Fruit fly (Drosophila melanogaster) whole organism, embryonic: ENCODE measurements around the gene Pc.

Experiments
- Atf3 ChIP-seq: fragments of 200-800 bp; sonication (Bioruptor generic); optimal IDR thresholded peaks from 3 replicates; lab custom pipeline; 2016; ENCODE audit warnings: missing biosample characterization, missing genetic modification characterization
- CG13287 ChIP-seq: fragments of 200-800 bp; sonication (Bioruptor generic); IDR thresholded peaks from 2 replicates; pipeline ENCODE4 v1.3.6; 2022; ENCODE audit warnings: missing biosample characterization, missing genetic modification characterization; ENCODE audit not compliant: partially characterized antibody
- CG13624 ChIP-seq: fragments of 200-800 bp; sonication (Bioruptor generic); optimal IDR thresholded peaks from 2 replicates; lab custom pipeline; 2016; ENCODE audit warnings: missing biosample characterization, missing genetic modification characterization
- CG13894 ChIP-seq: fragments of 200-800 bp; sonication (Bioruptor generic); optimal IDR thresholded peaks from 3 replicates; lab custom pipeline; 2018; ENCODE audit warnings: missing biosample characterization, mild to moderate bottlenecking, missing genetic modification characterization, moderate library complexity
- CG2120 ChIP-seq: fragments of 200-800 bp; sonication (Bioruptor generic); optimal IDR thresholded peaks from 3 replicates; lab custom pipeline; 2016; ENCODE audit warnings: missing biosample characterization, missing genetic modification characterization
- CG6683 ChIP-seq: fragments of 200-800 bp; sonication (Bioruptor generic); optimal IDR thresholded peaks from 2 replicates; lab custom pipeline; 2017; ENCODE audit warnings: missing biosample characterization, mild to moderate bottlenecking, missing genetic modification characterization, missing genetic modification reagents
- CG8478 ChIP-seq: fragments of >200 bp; optimal IDR thresholded peaks from 2 replicates; lab custom pipeline; 2018
- CG8765 ChIP-seq: fragments of 200-800 bp; sonication (Bioruptor generic); IDR thresholded peaks from 2 replicates; pipeline ENCODE4 v1.3.6; 2022; ENCODE audit warnings: missing biosample characterization, missing genetic modification characterization
- ssp ChIP-seq: fragments of 200-800 bp; sonication (Bioruptor generic); IDR thresholded peaks from 2 replicates; pipeline ENCODE4 v1.3.6; 2022; ENCODE audit warnings: missing biosample characterization, missing genetic modification characterization

- TF ChIP-seq CG6683 (GFP tag; lab: Kevin White, UChicago), result no peak
- TF ChIP-seq Atf3 (GFP tag; lab: Kevin White, UChicago), result no peak
- TF ChIP-seq ssp (GFP tag; lab: Robert Waterston, UW), result no peak
- no peak for TF ChIP-seq CG13287 (GFP tag; lab: Robert Waterston, UW)
- TF ChIP-seq CG8478 (lab: Kevin White, UChicago), result no peak
- no peak for TF ChIP-seq CG8765 (GFP tag; lab: Robert Waterston, UW)
- TF ChIP-seq CG13624 (GFP tag; lab: Kevin White, UChicago), result no peak
- TF ChIP-seq CG2120, result no peak
- no peak for TF ChIP-seq CG13894 (tag; lab: Kevin White, UChicago)
Measured at dm6 chr3L:21342592-21342991, 24.8 kb upstream of the Pc start.
